Fruit fly (Drosophila melanogaster): ENCODE data around the gene CG11722.
A peak's percentile ranks its signal among the peaks of the same experiment; 100 is the strongest.

Gene CG11722

dm6 chr3R:10042664-10043372, 2.5 kb downstream of the CG11722 start, which contains the start of the genes Mical and CG3909 (continued):
- peak; percentile 76 for TF ChIP-seq CG1024 (GFP tag; IDR thresholded peaks at IDR 0.05)
- 0 out of 2 replicates have a peak, but pooled peaks have one; percentile 30 for TF ChIP-seq danr (GFP tag; IDR thresholded peaks at IDR 0.05)
- peak; percentile 76 for TF ChIP-seq Oaz (GFP tag; IDR thresholded peaks at IDR 0.05)
- TF ChIP-seq esg (GFP tag; conservative IDR thresholded peaks at IDR 0.05), result peak; percentile 86
- TF ChIP-seq prd (optimal IDR thresholded peaks at IDR 0.05), result no peak
- TF ChIP-seq prd (GFP tag; IDR thresholded peaks at IDR 0.05), result peak; percentile 91
- peak; percentile 85 for TF ChIP-seq PHDP (tag; optimal IDR thresholded peaks at IDR 0.05)
- peak; percentile 90 for TF ChIP-seq CG13424 (tag; optimal IDR thresholded peaks at IDR 0.05)
- TF ChIP-seq NK7.1 (GFP tag; optimal IDR thresholded peaks at IDR 0.05), result no peak
- TF ChIP-seq CG4730 (GFP tag; IDR thresholded peaks at IDR 0.05), result peak; percentile 89
- TF ChIP-seq CG31365 (tag; optimal IDR thresholded peaks at IDR 0.05), result peak; percentile 4
- peak; percentile 40 for TF ChIP-seq Asciz (GFP tag; optimal IDR thresholded peaks at IDR 0.05)
- TF ChIP-seq jing (GFP tag; optimal IDR thresholded peaks at IDR 0.05), result no peak
- 0 out of 3 replicates have a peak, but pooled peaks have one; percentile 44 for TF ChIP-seq CG16813 (GFP tag; IDR thresholded peaks at IDR 0.05; ENCODE audit: partially characterized antibody)
- TF ChIP-seq CG15269 (tag; optimal IDR thresholded peaks at IDR 0.05), result peak; percentile 90
- TF ChIP-seq Atf6 (GFP tag; IDR thresholded peaks at IDR 0.05), result peak; percentile 76
- TF ChIP-seq wek (GFP tag; optimal IDR thresholded peaks at IDR 0.05), result no peak
- peak; percentile 48 for TF ChIP-seq CG10543 (GFP tag; optimal IDR thresholded peaks at IDR 0.05)
- TF ChIP-seq gce (GFP tag; IDR thresholded peaks at IDR 0.05), result peak; percentile 80
- TF ChIP-seq twi (tag; optimal IDR thresholded peaks at IDR 0.05), result peak; percentile 70
- peak; percentile 50; the same call in 1 of the 2 replicates for TF ChIP-seq peb (GFP tag; IDR thresholded peaks at IDR 0.05)
- TF ChIP-seq gt (GFP tag; IDR thresholded peaks at IDR 0.05), result peak; percentile 61
- peak; percentile 92 for TF ChIP-seq CG17361 (GFP tag; IDR thresholded peaks at IDR 0.05)
- TF ChIP-seq CG2712 (tag; optimal IDR thresholded peaks at IDR 0.05), result peak; percentile 93
- TF ChIP-seq BtbVII (GFP tag; optimal IDR thresholded peaks at IDR 0.05), result peak; percentile 60
- peak; percentile 67 for TF ChIP-seq CG5953 (GFP tag; IDR thresholded peaks at IDR 0.05)
- TF ChIP-seq lbe (GFP tag; optimal IDR thresholded peaks at IDR 0.05), result peak; percentile 14
- TF ChIP-seq ATbp (GFP tag; optimal IDR thresholded peaks at IDR 0.05), result peak; percentile 53
- TF ChIP-seq run (tag; optimal IDR thresholded peaks at IDR 0.05), result peak; percentile 63
- no peak for TF ChIP-seq lov (optimal IDR thresholded peaks at IDR 0.05)
- TF ChIP-seq lov (GFP tag; IDR thresholded peaks at IDR 0.05), result peak; percentile 72; the same call in 1 of the 3 replicates
- no peak for TF ChIP-seq CG3995 (GFP tag; optimal IDR thresholded peaks at IDR 0.05)
- TF ChIP-seq gsb (GFP tag; IDR thresholded peaks at IDR 0.05), result peak; percentile 76
- peak; percentile 81 for TF ChIP-seq klu (GFP tag; IDR thresholded peaks at IDR 0.05)
- peak; percentile 88 for TF ChIP-seq sob (GFP tag; IDR thresholded peaks at IDR 0.05)
- peak; percentile 84 for TF ChIP-seq Deaf1 (tag; optimal IDR thresholded peaks at IDR 0.05)
- TF ChIP-seq GATAe (GFP tag; conservative IDR thresholded peaks at IDR 0.05), result no peak
- TF ChIP-seq Mes4 (GFP tag; optimal IDR thresholded peaks at IDR 0.05), result no peak
- TF ChIP-seq CG18619 (GFP tag; optimal IDR thresholded peaks at IDR 0.05), result peak; percentile 78
- no peak for TF ChIP-seq Lpt (GFP tag; optimal IDR thresholded peaks at IDR 0.05)
- peak; percentile 88 for TF ChIP-seq Fer3 (tag; optimal IDR thresholded peaks at IDR 0.05)
- TF ChIP-seq CG14050 (GFP tag; IDR thresholded peaks at IDR 0.05), result peak; percentile 75; the same call in 2 of the 3 replicates
- peak; percentile 27 for TF ChIP-seq jumu (GFP tag; optimal IDR thresholded peaks at IDR 0.05)
- peak; percentile 4 for TF ChIP-seq fd64A (GFP tag; optimal IDR thresholded peaks at IDR 0.05)
- TF ChIP-seq Mad (GFP tag; optimal IDR thresholded peaks at IDR 0.05), result peak; percentile 9
- peak; percentile 89 for TF ChIP-seq CG7372 (GFP tag; IDR thresholded peaks at IDR 0.05)
- TF ChIP-seq ab (GFP tag; optimal IDR thresholded peaks at IDR 0.05), result no peak
- peak; percentile 57; the same call in 1 of the 3 replicates for TF ChIP-seq CG2199 (GFP tag; IDR thresholded peaks at IDR 0.05)
- peak; percentile 75 for TF ChIP-seq tin (GFP tag; optimal IDR thresholded peaks at IDR 0.05)
- TF ChIP-seq CG32772 (GFP tag; IDR thresholded peaks at IDR 0.05), result peak; percentile 88
- TF ChIP-seq rib (GFP tag; IDR thresholded peaks at IDR 0.05), result peak; percentile 57; the same call in 1 of the 2 replicates

Data from whole organism, embryonic.